Fruit fly (Drosophila melanogaster): ENCODE results near the gene CG18628.

The CG18628 gene

DNA sequence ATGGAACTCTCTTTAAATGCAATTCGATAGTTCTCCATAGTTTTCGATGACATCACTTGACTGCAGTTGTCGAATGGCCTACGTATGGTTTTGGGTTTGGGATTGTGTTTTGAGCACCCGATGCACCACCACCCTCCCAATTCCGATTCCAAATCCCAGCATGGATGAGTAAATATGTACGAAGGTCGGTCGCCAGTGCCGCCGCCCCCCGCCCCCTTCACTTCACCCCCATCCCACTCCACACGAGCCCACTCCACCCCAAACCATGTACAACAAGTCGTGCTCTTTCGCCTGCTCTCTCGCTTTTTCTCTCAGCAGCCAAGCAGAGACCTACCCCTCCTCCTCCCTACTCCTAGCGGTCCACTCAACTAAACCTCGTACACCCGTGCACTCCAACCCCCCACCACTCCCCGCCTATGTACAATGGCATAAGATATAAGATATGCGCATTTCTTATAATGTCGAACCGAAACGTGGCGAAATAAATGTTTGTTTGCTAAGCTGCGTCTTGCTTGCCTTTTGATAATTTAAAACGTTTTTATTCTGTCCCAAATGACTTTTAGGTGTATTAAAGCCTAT is 41.3 kb downstream of the CG18628 start (continued):
- no peak for TF ChIP-seq CG6276 (GFP tag; optimal IDR thresholded peaks at IDR 0.05)
- no peak for TF ChIP-seq pdm3 (GFP tag; optimal IDR thresholded peaks at IDR 0.05)
- TF ChIP-seq CG3919 (GFP tag; optimal IDR thresholded peaks at IDR 0.05): no peak
- TF ChIP-seq CG8119 (GFP tag; IDR thresholded peaks at IDR 0.05): no peak
- TF ChIP-seq Ets96B (tag; optimal IDR thresholded peaks at IDR 0.05): no peak
- no peak for TF ChIP-seq Sox14 (GFP tag; optimal IDR thresholded peaks at IDR 0.05)
- no peak for TF ChIP-seq achi (GFP tag; optimal IDR thresholded peaks at IDR 0.05)
- no peak for TF ChIP-seq net (GFP tag; optimal IDR thresholded peaks at IDR 0.05)
- TF ChIP-seq CG11902 (GFP tag; optimal IDR thresholded peaks at IDR 0.05): no peak
- no peak for TF ChIP-seq CG6854 (GFP tag; optimal IDR thresholded peaks at IDR 0.05)
- no peak for TF ChIP-seq CG1621 (tag; optimal IDR thresholded peaks at IDR 0.05)
- TF ChIP-seq OdsH (GFP tag; optimal IDR thresholded peaks at IDR 0.05): no peak
- no peak for TF ChIP-seq Sox102F (GFP tag; optimal IDR thresholded peaks at IDR 0.05)
- no peak for TF ChIP-seq lz (GFP tag; optimal IDR thresholded peaks at IDR 0.05)
- TF ChIP-seq salr (GFP tag; optimal IDR thresholded peaks at IDR 0.05): no peak
- no peak for TF ChIP-seq CG9139 (GFP tag; optimal IDR thresholded peaks at IDR 0.05)
- TF ChIP-seq Blimp-1 (GFP tag; optimal IDR thresholded peaks at IDR 0.05): no peak
- TF ChIP-seq fd59A (GFP tag; optimal IDR thresholded peaks at IDR 0.05): no peak
- TF ChIP-seq CG10669 (GFP tag; optimal IDR thresholded peaks at IDR 0.05): no peak
- TF ChIP-seq Hr39 (GFP tag; optimal IDR thresholded peaks at IDR 0.05): no peak
- TF ChIP-seq CG6808 (GFP tag; optimal IDR thresholded peaks at IDR 0.05): no peak
- TF ChIP-seq cyc (GFP tag; optimal IDR thresholded peaks at IDR 0.05): no peak
- no peak for TF ChIP-seq Hr38 (GFP tag; optimal IDR thresholded peaks at IDR 0.05)
- no peak for TF ChIP-seq CG31627 (GFP tag; optimal IDR thresholded peaks at IDR 0.05)
- TF ChIP-seq fkh (GFP tag; optimal IDR thresholded peaks at IDR 0.05): peak; percentile 54
- peak; percentile 8 to 39 for TF ChIP-seq ss (GFP tag; optimal IDR thresholded peaks at IDR 0.05)
- TF ChIP-seq Sox15 (GFP tag; optimal IDR thresholded peaks at IDR 0.05): no peak
- TF ChIP-seq CG11762 (GFP tag; optimal IDR thresholded peaks at IDR 0.05; ENCODE audit: insufficient read depth): no peak

DNA sequence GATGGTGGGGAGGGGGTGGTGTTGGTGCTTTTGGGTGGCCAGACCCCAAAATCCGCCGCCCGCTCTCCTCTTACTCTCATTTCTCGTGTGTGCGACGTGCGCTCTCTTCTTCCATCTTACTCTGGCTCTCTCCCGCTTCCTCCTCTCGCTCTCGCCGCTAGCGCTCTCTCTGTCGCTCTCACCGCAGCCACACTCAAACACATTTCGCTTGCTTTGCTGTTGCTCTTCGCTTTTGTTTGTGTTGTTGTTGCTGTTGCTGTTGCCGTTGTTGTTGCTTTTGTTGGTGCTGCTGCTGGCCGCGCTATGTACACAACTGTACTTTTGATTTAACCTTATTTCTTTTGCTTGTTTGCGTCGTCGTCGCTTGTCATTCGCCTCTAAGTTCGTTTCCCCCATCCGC is 42.3 kb downstream of the CG18628 start:
- TF ChIP-seq svp (GFP tag): peak; percentile 69
- TF ChIP-seq CG11294 (GFP tag; IDR thresholded peaks at IDR 0.05): no peak
- TF ChIP-seq ss (GFP tag; optimal IDR thresholded peaks at IDR 0.05): no peak
- peak; percentile 67; the same call in 2 of the 3 replicates for TF ChIP-seq eg (GFP tag; IDR thresholded peaks at IDR 0.05)
- TF ChIP-seq Smox (GFP tag; optimal IDR thresholded peaks at IDR 0.05): no peak
- no peak for TF ChIP-seq CG6276 (GFP tag; optimal IDR thresholded peaks at IDR 0.05)
- no peak for TF ChIP-seq achi (GFP tag; optimal IDR thresholded peaks at IDR 0.05)
- TF ChIP-seq CG32006 (GFP tag; optimal IDR thresholded peaks at IDR 0.05): no peak
- TF ChIP-seq CG3919 (GFP tag; optimal IDR thresholded peaks at IDR 0.05): peak; percentile 15
- no peak for TF ChIP-seq Gug (GFP tag; IDR thresholded peaks at IDR 0.05)
- TF ChIP-seq CG34406 (GFP tag; optimal IDR thresholded peaks at IDR 0.05): peak; percentile 9
- TF ChIP-seq Hr4 (GFP tag; optimal IDR thresholded peaks at IDR 0.05): no peak
- TF ChIP-seq CG16779 (tag; optimal IDR thresholded peaks at IDR 0.05): peak; percentile 0
- no peak for TF ChIP-seq CG31627 (GFP tag; optimal IDR thresholded peaks at IDR 0.05)
- TF ChIP-seq acj6 (GFP tag; optimal IDR thresholded peaks at IDR 0.05): no peak
- no peak for TF ChIP-seq CG10669 (GFP tag; optimal IDR thresholded peaks at IDR 0.05)
- peak; percentile 69 for TF ChIP-seq fkh (GFP tag; optimal IDR thresholded peaks at IDR 0.05)
- no peak for TF ChIP-seq Ets96B (tag; optimal IDR thresholded peaks at IDR 0.05)
- TF ChIP-seq net (GFP tag; optimal IDR thresholded peaks at IDR 0.05): no peak
- TF ChIP-seq CG8119 (GFP tag; IDR thresholded peaks at IDR 0.05): peak; percentile 39; the same call in 1 of the 3 replicates
- no peak for TF ChIP-seq pdm3 (GFP tag; optimal IDR thresholded peaks at IDR 0.05)
- no peak for TF ChIP-seq Ets21C (GFP tag; optimal IDR thresholded peaks at IDR 0.05)
- TF ChIP-seq dac (GFP tag; optimal IDR thresholded peaks at IDR 0.05): no peak
- TF ChIP-seq Hr38 (GFP tag; optimal IDR thresholded peaks at IDR 0.05): no peak
- TF ChIP-seq CG4318 (GFP tag; optimal IDR thresholded peaks at IDR 0.05): no peak
- no peak for TF ChIP-seq Eip75B (GFP tag; optimal IDR thresholded peaks at IDR 0.05)
- no peak for TF ChIP-seq CG7368 (GFP tag; optimal IDR thresholded peaks at IDR 0.05)
- no peak for TF ChIP-seq CG8319 (GFP tag; optimal IDR thresholded peaks at IDR 0.05)
- no peak for TF ChIP-seq CG1621 (tag; optimal IDR thresholded peaks at IDR 0.05)
- TF ChIP-seq dsx (GFP tag; optimal IDR thresholded peaks at IDR 0.05; ENCODE audit: poor library complexity, severe bottlenecking): no peak
- TF ChIP-seq CG8632 (GFP tag; optimal IDR thresholded peaks at IDR 0.05): no peak
- no peak for TF ChIP-seq topi (GFP tag; optimal IDR thresholded peaks at IDR 0.05)
- no peak for TF ChIP-seq CG9139 (GFP tag; optimal IDR thresholded peaks at IDR 0.05)
- TF ChIP-seq esn (GFP tag; optimal IDR thresholded peaks at IDR 0.05): peak; percentile 18
- no peak for TF ChIP-seq CG6792 (GFP tag; optimal IDR thresholded peaks at IDR 0.05)
